Fruit fly (Drosophila melanogaster) whole organism, embryonic: Measurements from ENCODE around the gene CG3630.

ENCODE experiments used
- Antp ChIP-seq: fragments of 200-800 bp; sonication (Bioruptor generic); optimal IDR thresholded peaks from 3 replicates; lab custom pipeline; 2016; ENCODE audit warnings: missing biosample characterization, missing genetic modification characterization
- B-H2 ChIP-seq: fragments of 200-800 bp; sonication (Bioruptor generic); optimal IDR thresholded peaks from 2 replicates; lab custom pipeline; 2018; ENCODE audit warnings: missing biosample characterization, mild to moderate bottlenecking, missing genetic modification characterization
- CG10959 ChIP-seq: fragments of 200-800 bp; sonication (Bioruptor generic); IDR thresholded peaks from 2 replicates; pipeline ENCODE4 v1.3.6; 2022; ENCODE audit warnings: missing biosample characterization, missing genetic modification characterization
- CG11723 ChIP-seq: fragments of 200-800 bp; sonication (Bioruptor generic); optimal IDR thresholded peaks from 2 replicates; lab custom pipeline; 2017; ENCODE audit warnings: missing biosample characterization, mild to moderate bottlenecking, missing genetic modification characterization
- CG13775 ChIP-seq: fragments of 200-800 bp; sonication (Bioruptor generic); optimal IDR thresholded peaks from 3 replicates; lab custom pipeline; 2017; ENCODE audit warnings: missing biosample characterization, mild to moderate bottlenecking, missing genetic modification characterization
- CG15696 ChIP-seq: fragments of 200-800 bp; sonication (Bioruptor generic); optimal IDR thresholded peaks from 2 replicates; lab custom pipeline; 2019; ENCODE audit warnings: missing biosample characterization, mild to moderate bottlenecking, missing genetic modification characterization, moderate library complexity
- CG1603 ChIP-seq: fragments of 200-800 bp; sonication (Bioruptor generic); optimal IDR thresholded peaks from 2 replicates; lab custom pipeline; 2019; ENCODE audit warnings: missing biosample characterization, mild to moderate bottlenecking, missing genetic modification characterization, moderate library complexity
- CG16863 ChIP-seq: fragments of 200-800 bp; sonication (Bioruptor generic); optimal IDR thresholded peaks from 3 replicates; lab custom pipeline; 2016; ENCODE audit warnings: missing biosample characterization, missing genetic modification characterization
- CG17186 ChIP-seq: fragments of 200-800 bp; sonication (Bioruptor generic); optimal IDR thresholded peaks from 3 replicates; lab custom pipeline; 2017; ENCODE audit warnings: missing biosample characterization, missing genetic modification reagents, missing genetic modification characterization
- CG17912 ChIP-seq: fragments of 200-800 bp; sonication (Bioruptor generic); optimal IDR thresholded peaks from 2 replicates; lab custom pipeline; 2018; ENCODE audit warnings: missing biosample characterization, mild to moderate bottlenecking, missing genetic modification characterization
- CG31365 ChIP-seq: fragments of 200-800 bp; sonication (Bioruptor generic); optimal IDR thresholded peaks from 2 replicates; lab custom pipeline; 2018; ENCODE audit warnings: missing biosample characterization, mild to moderate bottlenecking, missing genetic modification characterization
- CG42726 ChIP-seq: fragments of 200-800 bp; sonication (Bioruptor generic); IDR thresholded peaks from 2 replicates; pipeline ENCODE4 v1.3.6; 2022; ENCODE audit warnings: missing biosample characterization, missing genetic modification characterization; ENCODE audit not compliant: partially characterized antibody
- CG6254 ChIP-seq: fragments of 200-800 bp; sonication (Bioruptor generic); optimal IDR thresholded peaks from 3 replicates; lab custom pipeline; 2017; ENCODE audit warnings: mild to moderate bottlenecking, missing biosample characterization, missing genetic modification reagents, missing genetic modification characterization
- CG6689 ChIP-seq: fragments of 200-800 bp; sonication (Bioruptor generic); IDR thresholded peaks from 2 replicates; pipeline ENCODE4 v1.3.6; 2022; ENCODE audit warnings: missing biosample characterization, missing genetic modification characterization
- CG6791 ChIP-seq: fragments of 200-800 bp; sonication (Bioruptor generic); IDR thresholded peaks from 3 replicates; pipeline ENCODE4 v1.3.6; 2022; ENCODE audit warnings: missing biosample characterization, missing genetic modification characterization; ENCODE audit not compliant: partially characterized antibody
- CG8944 ChIP-seq: fragments of 200-800 bp; sonication (Bioruptor generic); optimal IDR thresholded peaks from 3 replicates; lab custom pipeline; 2016; ENCODE audit warnings: missing biosample characterization, missing genetic modification characterization
- CG9437 ChIP-seq: fragments of 200-800 bp; sonication (Bioruptor generic); optimal IDR thresholded peaks from 2 replicates; lab custom pipeline; 2018; ENCODE audit warnings: missing biosample characterization, mild to moderate bottlenecking, missing genetic modification characterization
- D19A ChIP-seq: fragments of 200-800 bp; optimal IDR thresholded peaks from 3 replicates; lab custom pipeline; 2019; ENCODE audit warnings: missing biosample characterization, mild to moderate bottlenecking, missing genetic modification characterization, moderate library complexity
- Dbx ChIP-seq: fragments of 200-800 bp; sonication (Bioruptor generic); IDR thresholded peaks from 3 replicates; pipeline ENCODE4 v1.3.6; 2022; ENCODE audit warnings: missing biosample characterization, missing genetic modification characterization
- Doc2 ChIP-seq: fragments of 200-800 bp; sonication (Bioruptor generic); IDR thresholded peaks from 2 replicates; pipeline ENCODE4 v1.3.6; 2022; ENCODE audit warnings: missing biosample characterization, missing genetic modification characterization
- Ets97D ChIP-seq: fragments of 200-800 bp; sonication (Bioruptor generic); optimal IDR thresholded peaks from 3 replicates; lab custom pipeline; 2016; ENCODE audit warnings: missing biosample characterization, missing genetic modification characterization
- HmgD ChIP-seq: fragments of 200-800 bp; sonication (Bioruptor generic); optimal IDR thresholded peaks from 3 replicates; lab custom pipeline; 2016; ENCODE audit warnings: missing biosample characterization, missing genetic modification characterization
- Hmx ChIP-seq: fragments of 200-800 bp; sonication (Bioruptor generic); optimal IDR thresholded peaks from 2 replicates; lab custom pipeline; 2016; ENCODE audit warnings: missing biosample characterization, missing genetic modification characterization
- Hr3 ChIP-seq: fragments of 200-800 bp; sonication (Bioruptor generic); optimal IDR thresholded peaks from 3 replicates; lab custom pipeline; 2016; ENCODE audit warnings: missing biosample characterization, missing genetic modification characterization
- Mad ChIP-seq: fragments of 200-800 bp; sonication (Bioruptor generic); optimal IDR thresholded peaks from 2 replicates; lab custom pipeline; 2016; ENCODE audit warnings: missing biosample characterization, missing genetic modification characterization
- Ravus ChIP-seq: fragments of 200-800 bp; sonication (Bioruptor generic); IDR thresholded peaks from 2 replicates; pipeline ENCODE4 v1.3.6; 2022; ENCODE audit warnings: missing biosample characterization, missing genetic modification characterization
- Xbp1 ChIP-seq: fragments of 200-800 bp; sonication (Bioruptor generic); optimal IDR thresholded peaks from 3 replicates; lab custom pipeline; 2016; ENCODE audit warnings: missing biosample characterization, mild to moderate bottlenecking, missing genetic modification characterization
- al ChIP-seq: fragments of 200-800 bp; sonication (Bioruptor generic); IDR thresholded peaks from 2 replicates; pipeline ENCODE4 v1.3.6; 2022; ENCODE audit warnings: missing biosample characterization, missing genetic modification characterization
- cas ChIP-seq: fragments of 200-800 bp; sonication (Bioruptor generic); IDR thresholded peaks from 2 replicates; pipeline ENCODE4 v1.3.6; 2022; ENCODE audit warnings: missing biosample characterization, missing genetic modification characterization
- corto ChIP-seq: fragments of 200-800 bp; sonication (Bioruptor generic); optimal IDR thresholded peaks from 2 replicates; lab custom pipeline; 2016; ENCODE audit warnings: missing biosample characterization, mild to moderate bottlenecking, missing genetic modification characterization, moderate library complexity
- crc ChIP-seq: fragments of 200-800 bp; sonication (Bioruptor generic); optimal IDR thresholded peaks from 2 replicates; lab custom pipeline; 2016; ENCODE audit warnings: missing biosample characterization, missing genetic modification characterization
- dpn ChIP-seq, 2 experiments: fragments of 200-800 bp; sonication (Bioruptor generic); optimal IDR thresholded peaks; 3 replicates each; lab custom pipeline; 2016; ENCODE audit warnings: missing biosample characterization in 2 of 2, missing genetic modification characterization in 2 of 2
- fd102C ChIP-seq: fragments of 200-800 bp; sonication (Bioruptor generic); optimal IDR thresholded peaks from 2 replicates; lab custom pipeline; 2018; ENCODE audit warnings: missing biosample characterization, mild to moderate bottlenecking, missing genetic modification characterization, moderate library complexity
- fd96Cb ChIP-seq: fragments of 200-800 bp; sonication (Bioruptor generic); optimal IDR thresholded peaks from 2 replicates; lab custom pipeline; 2018; ENCODE audit warnings: missing biosample characterization, mild to moderate bottlenecking, missing genetic modification characterization, moderate library complexity
- fru ChIP-seq: fragments of >200 bp; optimal IDR thresholded peaks from 2 replicates; lab custom pipeline; 2017
- insv ChIP-seq, 2 experiments: fragments of 200-800 bp; sonication (Bioruptor generic); optimal IDR thresholded peaks; 3 replicates each; lab custom pipeline; 2016 to 2018; ENCODE audit warnings: missing biosample characterization in 2 of 2, missing genetic modification characterization in 2 of 2
- kah ChIP-seq: fragments of 200-800 bp; sonication (Bioruptor generic); optimal IDR thresholded peaks from 2 replicates; lab custom pipeline; 2018; ENCODE audit warnings: missing biosample characterization, mild to moderate bottlenecking, missing genetic modification characterization
- luna ChIP-seq: fragments of 200-800 bp; sonication (Bioruptor generic); optimal IDR thresholded peaks from 2 replicates; lab custom pipeline; 2016; ENCODE audit warnings: missing biosample characterization, missing genetic modification characterization
- nmo ChIP-seq: fragments of 200-800 bp; sonication (Bioruptor generic); optimal IDR thresholded peaks from 2 replicates; lab custom pipeline; 2018; ENCODE audit warnings: missing biosample characterization, mild to moderate bottlenecking, missing genetic modification characterization, moderate library complexity
- phol ChIP-seq: fragments of 200-800 bp; sonication (Bioruptor generic); optimal IDR thresholded peaks from 3 replicates; lab custom pipeline; 2018; ENCODE audit warnings: missing biosample characterization, mild to moderate bottlenecking, missing genetic modification characterization, moderate library complexity
- psq ChIP-seq: fragments of 200-800 bp; sonication (Bioruptor generic); optimal IDR thresholded peaks from 2 replicates; lab custom pipeline; 2017; ENCODE audit warnings: missing biosample characterization, missing genetic modification characterization
- pum ChIP-seq: fragments of 200-800 bp; sonication (Bioruptor generic); optimal IDR thresholded peaks from 2 replicates; lab custom pipeline; 2016; ENCODE audit warnings: missing biosample characterization, missing genetic modification characterization
- row ChIP-seq: fragments of 200-800 bp; sonication (Bioruptor generic); IDR thresholded peaks from 3 replicates; pipeline ENCODE4 v1.3.6; 2022; ENCODE audit warnings: missing biosample characterization, missing genetic modification characterization
- sd ChIP-seq: fragments of 200-800 bp; sonication (Bioruptor generic); optimal IDR thresholded peaks from 3 replicates; lab custom pipeline; 2018; ENCODE audit warnings: missing biosample characterization, mild to moderate bottlenecking, missing genetic modification characterization, moderate library complexity
- shn ChIP-seq: fragments of 200-800 bp; sonication (Bioruptor generic); optimal IDR thresholded peaks from 3 replicates; lab custom pipeline; 2016; ENCODE audit warnings: missing biosample characterization, missing genetic modification characterization
- stwl ChIP-seq: fragments of 200-800 bp; sonication (Bioruptor generic); optimal IDR thresholded peaks from 3 replicates; lab custom pipeline; 2018; ENCODE audit warnings: missing biosample characterization, mild to moderate bottlenecking, missing genetic modification characterization, moderate library complexity
- tna ChIP-seq: fragments of 200-800 bp; sonication (Bioruptor generic); IDR thresholded peaks from 2 replicates; pipeline ENCODE4 v1.3.6; 2022; ENCODE audit warnings: missing biosample characterization, missing genetic modification characterization; ENCODE audit not compliant: partially characterized antibody
- trem ChIP-seq: fragments of 200-800 bp; optimal IDR thresholded peaks from 3 replicates; lab custom pipeline; 2019; ENCODE audit warnings: missing biosample characterization, mild to moderate bottlenecking, missing genetic modification characterization, moderate library complexity
- unpg ChIP-seq: fragments of 200-800 bp; sonication (Bioruptor generic); optimal IDR thresholded peaks from 3 replicates; lab custom pipeline; 2018; ENCODE audit warnings: missing biosample characterization, mild to moderate bottlenecking, missing genetic modification characterization, moderate library complexity
- vnd ChIP-seq: fragments of 200-800 bp; sonication (Bioruptor generic); IDR thresholded peaks from 3 replicates; pipeline ENCODE4 v1.3.6; 2022; ENCODE audit warnings: missing biosample characterization, missing genetic modification characterization; ENCODE audit not compliant: partially characterized antibody
- zen ChIP-seq: fragments of 200-800 bp; sonication (Bioruptor generic); optimal IDR thresholded peaks from 3 replicates; lab custom pipeline; 2018; ENCODE audit warnings: missing biosample characterization, mild to moderate bottlenecking, missing genetic modification characterization, moderate library complexity

The CG3630 gene

DNA sequence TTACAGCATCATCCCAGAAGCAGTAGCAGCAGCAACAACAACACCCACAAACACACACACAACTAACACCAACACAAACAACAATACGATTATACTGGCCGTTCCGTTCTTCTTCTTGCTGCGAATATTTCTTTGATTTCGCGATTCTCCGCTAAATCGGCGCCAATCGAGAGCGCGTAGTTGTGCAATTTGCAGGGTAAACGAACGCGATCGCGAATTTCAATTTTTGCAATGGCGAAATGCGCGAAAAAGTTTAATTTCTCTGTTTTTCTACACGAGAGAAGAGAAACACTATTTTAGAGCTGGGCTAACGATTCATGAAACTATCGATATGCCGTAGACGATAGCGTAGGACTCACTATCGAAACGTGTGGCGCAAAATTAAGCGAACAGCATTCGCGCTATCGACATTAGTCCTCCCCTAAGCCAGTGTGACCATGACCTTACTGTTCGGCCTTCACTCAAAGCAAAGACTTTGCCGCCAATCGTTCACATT is 3.3 kb upstream of the CG3630 start, which contains the start of gene wapl (continued):
- TF ChIP-seq Dbx (peak; percentile 53; the same call in 1 of the 3 replicates), fru (lab: Kevin White, UChicago) (no peak), stwl (tag; lab: Kevin White, UChicago) (peak; percentile 61), shn (no peak), row (GFP tag; lab: Robert Waterston, UW) (peak; percentile 59), CG11723 (GFP tag; lab: Kevin White, UChicago) (no peak), Xbp1 (GFP tag; lab: Kevin White, UChicago) (peak; percentile 46), CG9437 (no peak), fd102C (no peak), CG15696 (tag; lab: Kevin White, UChicago) (no peak), CG17186 (GFP tag; lab: Kevin White, UChicago) (peak; percentile 94), CG10959 (GFP tag; lab: Robert Waterston, UW) (no peak), B-H2 (GFP tag; lab: Kevin White, UChicago) (peak; percentile 19), vnd (peak; percentile 89), fd96Cb (no peak), sd (tag; lab: Kevin White, UChicago) (no peak), Ets97D (GFP tag; lab: Kevin White, UChicago) (peak; percentile 63), tna (GFP tag; lab: Robert Waterston, UW) (peak; percentile 93), Antp (GFP tag; lab: Kevin White, UChicago) (peak; percentile 48), al (GFP tag; lab: Robert Waterston, UW) (no peak), Ravus (GFP tag; lab: Robert Waterston, UW) (no peak), Mad (GFP tag; lab: Kevin White, UChicago) (peak; percentile 16), CG6791 (peak; percentile 95), CG13775 (no peak), CG42726 (GFP tag; lab: Robert Waterston, UW) (peak; percentile 94), CG6689 (GFP tag; lab: Robert Waterston, UW) (no peak), pum (peak; percentile 22), CG6254 (GFP tag; lab: Kevin White, UChicago) (no peak), Hr3 (GFP tag; lab: Kevin White, UChicago) (no peak), CG8944 (GFP tag; lab: Kevin White, UChicago) (no peak), CG31365 (tag; lab: Kevin White, UChicago) (no peak), CG17912 (no peak), insv (GFP tag; optimal IDR thresholded peaks at IDR 0.05; lab: Kevin White, UChicago) (no peak), trem (peak; percentile 75), unpg (GFP tag; lab: Kevin White, UChicago) (peak; percentile 3), dpn (GFP tag; optimal IDR thresholded peaks at IDR 0.05; lab: Kevin White, UChicago) (peak; percentile 30), Doc2 (GFP tag; lab: Robert Waterston, UW) (no peak), zen (peak; percentile 22), phol (tag; lab: Kevin White, UChicago) (peak; percentile 18), crc (GFP tag; lab: Kevin White, UChicago) (no peak), kah (GFP tag; lab: Kevin White, UChicago) (no peak), D19A (tag; lab: Kevin White, UChicago) (no peak), luna (GFP tag; lab: Kevin White, UChicago) (no peak), cas (no peak), corto (GFP tag; lab: Kevin White, UChicago) (no peak), Hmx (GFP tag; lab: Kevin White, UChicago) (no peak), psq (GFP tag; lab: Kevin White, UChicago) (no peak), nmo (GFP tag; lab: Kevin White, UChicago) (peak; percentile 34), CG16863 (GFP tag; lab: Kevin White, UChicago) (no peak), HmgD (peak; percentile 76), CG1603 (tag; lab: Kevin White, UChicago) (peak; percentile 85)
